Worm (Caenorhabditis elegans) whole organism, late embryonic: ENCODE results near the gene srw-36.
"Not testable (repeated sequence)": the region's sequence is repeated elsewhere in the genome, so short reads cannot be mapped to it uniquely, and the experiment has no call there.

Source experiments
- C08G9.2 ChIP-seq: sonication (generic microtip); optimal IDR thresholded peaks from 2 replicates; lab custom pipeline; 2016; ENCODE audit warnings: mild to moderate bottlenecking, missing genetic modification characterization, moderate library complexity, missing compliant biosample characterization
- F13H6.1 ChIP-seq: sonication (generic microtip); optimal IDR thresholded peaks from 2 replicates; lab custom pipeline; 2016; ENCODE audit warnings: missing genetic modification characterization, missing compliant biosample characterization
- T23F11.4 ChIP-seq: fragments of 200-800 bp; sonication (Bioruptor generic); optimal IDR thresholded peaks from 2 replicates; lab custom pipeline; 2018; ENCODE audit warnings: mild to moderate bottlenecking, missing genetic modification characterization, missing compliant biosample characterization
- ama-1 ChIP-seq: fragments of 150-350 bp; optimal IDR thresholded peaks from 2 replicates; lab custom pipeline; 2014
- ceh-18 ChIP-seq: sonication (generic microtip); optimal IDR thresholded peaks from 2 replicates; lab custom pipeline; 2016; ENCODE audit warnings: missing genetic modification characterization, missing compliant biosample characterization
- ceh-19 ChIP-seq: fragments of 200-800 bp; sonication (Bioruptor generic); optimal IDR thresholded peaks from 2 replicates; lab custom pipeline; 2018; ENCODE audit warnings: mild to moderate bottlenecking, missing genetic modification characterization, missing compliant biosample characterization
- ceh-2 ChIP-seq: sonication (generic microtip); optimal IDR thresholded peaks from 2 replicates; lab custom pipeline; 2016; ENCODE audit warnings: missing genotype, missing genetic modification characterization, missing compliant biosample characterization
- ceh-22 ChIP-seq: sonication (generic microtip); optimal IDR thresholded peaks from 2 replicates; lab custom pipeline; 2017; ENCODE audit warnings: missing biosample characterization, missing genetic modification characterization
- ceh-24 ChIP-seq: sonication (generic microtip); optimal IDR thresholded peaks from 2 replicates; lab custom pipeline; 2016; ENCODE audit warnings: mild to moderate bottlenecking, missing genetic modification characterization, missing compliant biosample characterization
- ceh-31 ChIP-seq: sonication (generic microtip); optimal IDR thresholded peaks from 2 replicates; lab custom pipeline; 2016; ENCODE audit warnings: missing genetic modification characterization, missing compliant biosample characterization
- ceh-34 ChIP-seq: sonication (generic microtip); optimal IDR thresholded peaks from 2 replicates; lab custom pipeline; 2016; ENCODE audit warnings: mild to moderate bottlenecking, missing genetic modification characterization, missing compliant biosample characterization
- ceh-48 ChIP-seq: sonication (generic microtip); optimal IDR thresholded peaks from 2 replicates; lab custom pipeline; 2016; ENCODE audit warnings: missing genetic modification characterization, inconsistent platforms, missing compliant biosample characterization
- ceh-6 ChIP-seq: fragments of 200-800 bp; sonication (Bioruptor generic); optimal IDR thresholded peaks from 2 replicates; lab custom pipeline; 2018; ENCODE audit warnings: mild to moderate bottlenecking, missing genetic modification characterization, missing compliant biosample characterization
- elt-2 ChIP-seq: sonication (generic microtip); optimal IDR thresholded peaks from 2 replicates; lab custom pipeline; 2016; ENCODE audit warnings: missing genetic modification reagents, missing genetic modification characterization, missing compliant biosample characterization
- ets-4 ChIP-seq: sonication (generic microtip); optimal IDR thresholded peaks from 2 replicates; lab custom pipeline; 2016; ENCODE audit warnings: missing genetic modification characterization, missing compliant biosample characterization
- eyg-1 ChIP-seq: sonication (generic microtip); optimal IDR thresholded peaks from 2 replicates; lab custom pipeline; 2016; ENCODE audit warnings: missing genotype, missing genetic modification characterization, missing compliant biosample characterization
- fkh-10 ChIP-seq: fragments of 150-350 bp; optimal IDR thresholded peaks from 2 replicates; lab custom pipeline; 2014; ENCODE audit warnings: missing biosample characterization, missing genetic modification reagents, missing genetic modification characterization
- gmeb-2 ChIP-seq: sonication (generic microtip); optimal IDR thresholded peaks from 2 replicates; lab custom pipeline; 2016; ENCODE audit warnings: missing genetic modification characterization, inconsistent platforms, missing compliant biosample characterization
- hlh-13 ChIP-seq: fragments of 200-800 bp; sonication (Bioruptor generic); optimal IDR thresholded peaks from 2 replicates; lab custom pipeline; 2018; ENCODE audit warnings: mild to moderate bottlenecking, missing genetic modification characterization, missing compliant biosample characterization
- hlh-15 ChIP-seq: sonication (generic microtip); optimal IDR thresholded peaks from 2 replicates; lab custom pipeline; 2016; ENCODE audit warnings: missing genetic modification characterization, missing compliant biosample characterization
- hlh-6 ChIP-seq: sonication (generic microtip); optimal IDR thresholded peaks from 2 replicates; lab custom pipeline; 2016; ENCODE audit warnings: missing genotype, missing genetic modification characterization, missing compliant biosample characterization
- lim-6 ChIP-seq: sonication (generic microtip); optimal IDR thresholded peaks from 2 replicates; lab custom pipeline; 2016; ENCODE audit warnings: missing genetic modification characterization, missing compliant biosample characterization
- madf-2 ChIP-seq: sonication (generic microtip); optimal IDR thresholded peaks from 2 replicates; lab custom pipeline; 2017; ENCODE audit warnings: missing genetic modification characterization, missing compliant biosample characterization
- mec-3 ChIP-seq: sonication (generic microtip); optimal IDR thresholded peaks from 2 replicates; lab custom pipeline; 2016; ENCODE audit warnings: borderline replicate concordance, missing genetic modification characterization, missing compliant biosample characterization
- nfya-1 ChIP-seq: sonication (generic microtip); optimal IDR thresholded peaks from 2 replicates; lab custom pipeline; 2017; ENCODE audit warnings: missing genetic modification characterization, mild to moderate bottlenecking, missing compliant biosample characterization, antibody characterized with exemption, moderate library complexity
- nhr-11 ChIP-seq: fragments of 150-350 bp; optimal IDR thresholded peaks from 2 replicates; lab custom pipeline; 2014; ENCODE audit warnings: missing biosample characterization, missing genetic modification characterization
- pag-3 ChIP-seq: sonication (generic microtip); optimal IDR thresholded peaks from 2 replicates; lab custom pipeline; 2016; ENCODE audit warnings: missing compliant biosample characterization, missing genetic modification characterization, borderline replicate concordance
- pax-1 ChIP-seq: fragments of 150-350 bp; optimal IDR thresholded peaks from 2 replicates; lab custom pipeline; 2014; ENCODE audit warnings: missing biosample characterization, missing genetic modification characterization
- pha-2 ChIP-seq: sonication (generic microtip); optimal IDR thresholded peaks from 2 replicates; lab custom pipeline; 2017; ENCODE audit warnings: mild to moderate bottlenecking, missing genetic modification characterization, missing compliant biosample characterization
- pha-4 ChIP-seq: fragments of 150-350 bp; optimal IDR thresholded peaks from 2 replicates; lab custom pipeline; 2018; ENCODE audit warnings: missing biosample characterization, missing genetic modification reagents, missing genetic modification characterization
- pqm-1 ChIP-seq: sonication (generic microtip); optimal IDR thresholded peaks from 2 replicates; lab custom pipeline; 2016; ENCODE audit warnings: missing genetic modification characterization, missing compliant biosample characterization
- sdc-2 ChIP-seq: sonication (generic microtip); optimal IDR thresholded peaks from 2 replicates; lab custom pipeline; 2016; ENCODE audit warnings: missing genotype, missing genetic modification characterization, missing compliant biosample characterization
- sox-2 ChIP-seq: fragments of 200-800 bp; sonication (Bioruptor generic); IDR thresholded peaks from 2 replicates; pipeline ENCODE4 v1.3.6; 2022; ENCODE audit warnings: missing genetic modification reagents, missing genetic modification characterization, missing compliant biosample characterization
- sox-4 ChIP-seq: sonication (generic microtip); optimal IDR thresholded peaks from 2 replicates; lab custom pipeline; 2017; ENCODE audit warnings: mild to moderate bottlenecking, missing genetic modification characterization, inconsistent platforms, missing compliant biosample characterization
- ttx-3 ChIP-seq: sonication (generic microtip); optimal IDR thresholded peaks from 2 replicates; lab custom pipeline; 2016; ENCODE audit warnings: missing genetic modification reagents, missing genetic modification characterization, missing compliant biosample characterization
- unc-3 ChIP-seq, 2 experiments: fragments of 200-800 bp in 1 of 2; sonication (Bioruptor generic) in 1 of 2; sonication (generic microtip) in 1 of 2; conservative IDR thresholded peaks in 1 of 2; optimal IDR thresholded peaks in 1 of 2; 2 replicates each; pipeline versions ENCODE4 v1.3.6 to Lab custom; 2016 to 2022; ENCODE audit warnings: missing compliant biosample characterization in 2 of 2, missing genetic modification characterization in 2 of 2, missing genetic modification reagents in 1 of 2
- unc-42 ChIP-seq: sonication (generic microtip); optimal IDR thresholded peaks from 2 replicates; lab custom pipeline; 2016; ENCODE audit warnings: missing genotype, missing genetic modification characterization, missing compliant biosample characterization
- unc-55 ChIP-seq: sonication (generic microtip); optimal IDR thresholded peaks from 2 replicates; lab custom pipeline; 2017; ENCODE audit warnings: missing biosample characterization, missing genetic modification reagents, missing genetic modification characterization
- zip-5 ChIP-seq: sonication (generic microtip); optimal IDR thresholded peaks from 2 replicates; lab custom pipeline; 2016; ENCODE audit warnings: missing genetic modification characterization, missing compliant biosample characterization

Gene srw-36

ce11 chrV:16649200-16649599 lies 33.8 kb upstream of the srw-36 start, which contains the start of gene W06G6.11:
Gene W06G6.11 (minus strand): TSS chrV:16649300.
- not testable (repeated sequence) for TF ChIP-seq pha-4 (tag; lab: Kevin White, UChicago); unc-55; pqm-1 (tag; lab: Kevin White, UChicago)
- TF ChIP-seq, all 69 proteins: peak for 0; not testable (repeated sequence) for 69

- not testable (repeated sequence) for TF ChIP-seq ceh-22 (tag; lab: Kevin White, UChicago); hlh-13; ceh-19 (GFP tag; lab: Kevin White, UChicago)
These were observed 28.7 kb upstream of the srw-36 start, which contains the start of gene W06G6.15 for ce11 chrV:16654242-16654641. Gene W06G6.15 (plus strand): TSS chrV:16654542.

- not testable (repeated sequence) for TF ChIP-seq sox-4 (tag; lab: Kevin White, UChicago); hlh-15 (tag; lab: Kevin White, UChicago); ceh-24
These were observed 22.2 kb upstream of the srw-36 start, which contains the start of gene Y70C5B.2 for ce11 chrV:16660816-16661215. Gene Y70C5B.2 (minus strand): TSS chrV:16660916.

- TF ChIP-seq nfya-1 (tag; lab: Kevin White, UChicago) = no peak
- no peak for TF ChIP-seq pqm-1 (tag; lab: Kevin White, UChicago)
- no peak for TF ChIP-seq F13H6.1 (tag; lab: Kevin White, UChicago)
- no peak for TF ChIP-seq fkh-10
- no peak for TF ChIP-seq ceh-31 (tag; lab: Kevin White, UChicago)
- TF ChIP-seq ceh-18 (tag; lab: Kevin White, UChicago) = no peak
These were observed 16.3 kb upstream of the srw-36 start, which contains the start of gene F14F8.14 for ce11 chrV:16666647-16667046. Gene F14F8.14 (minus strand): TSS chrV:16666747.

- TF ChIP-seq elt-2 (tag; lab: Kevin White, UChicago) (no peak), ttx-3 (tag; lab: Kevin White, UChicago) (no peak), ama-1 (lab: Kevin White, UChicago) (no peak), unc-3 (GFP tag; conservative IDR thresholded peaks at IDR 0.05; lab: Robert Waterston, UW) (no peak), unc-3 (tag; optimal IDR thresholded peaks at IDR 0.05; lab: Kevin White, UChicago) (no peak), hlh-6 (tag; lab: Kevin White, UChicago) (no peak), ceh-6 (GFP tag; lab: Kevin White, UChicago) (no peak), sdc-2 (tag; lab: Kevin White, UChicago) (no peak), fkh-10 (no peak)
These were observed 14.5 kb upstream of the srw-36 start, which contains the start of gene F14F8.9 for ce11 chrV:16668473-16668872. Gene F14F8.9 (minus strand): TSS chrV:16668573.

- TF ChIP-seq unc-42 (tag; lab: Kevin White, UChicago) (no peak), hlh-13 (no peak), C08G9.2 (tag; lab: Kevin White, UChicago) (no peak), pax-1 (tag; lab: Kevin White, UChicago) (no peak), ets-4 (tag; lab: Kevin White, UChicago) (no peak), hlh-6 (tag; lab: Kevin White, UChicago) (no peak), nhr-11 (tag; lab: Kevin White, UChicago) (no peak), ceh-19 (GFP tag; lab: Kevin White, UChicago) (no peak)
- TF ChIP-seq, all 69 proteins: peak for 0
These were observed 11.8 kb upstream of the srw-36 start, which contains the start of gene str-61 for ce11 chrV:16671190-16671589. Gene str-61 (minus strand): TSS chrV:16671290.

- TF ChIP-seq mec-3 (tag; lab: Kevin White, UChicago) = no peak
- TF ChIP-seq ceh-48 (tag; lab: Kevin White, UChicago) = no peak
- no peak for TF ChIP-seq gmeb-2 (tag; lab: Kevin White, UChicago)
- TF ChIP-seq madf-2 (tag; lab: Kevin White, UChicago) = no peak
- no peak for TF ChIP-seq T23F11.4
- no peak for TF ChIP-seq lim-6
- TF ChIP-seq pag-3 = no peak
- no peak for TF ChIP-seq ttx-3 (tag; lab: Kevin White, UChicago)
- TF ChIP-seq elt-2 (tag; lab: Kevin White, UChicago) = no peak
- TF ChIP-seq ceh-2 = no peak
- no peak for TF ChIP-seq pax-1 (tag; lab: Kevin White, UChicago)
- no peak for TF ChIP-seq zip-5 (tag; lab: Kevin White, UChicago)
- no peak for TF ChIP-seq nfya-1 (tag; lab: Kevin White, UChicago)
- no peak for TF ChIP-seq unc-42 (tag; lab: Kevin White, UChicago)
- TF ChIP-seq ceh-34 = no peak
- no peak for TF ChIP-seq hlh-13
- TF ChIP-seq sox-2 = no peak
- no peak for TF ChIP-seq pha-2 (tag; lab: Kevin White, UChicago)
- no peak for TF ChIP-seq eyg-1 (tag; lab: Kevin White, UChicago)
These were observed 10.8 kb upstream of the srw-36 start, which contains the start of gene F14F8.8 for ce11 chrV:16672198-16672597. Gene F14F8.8 (minus strand): TSS chrV:16672298.
